Fruit fly (Drosophila melanogaster) whole organism, embryonic: ENCODE measurements around the gene Dph5.

Source experiments
- Asciz ChIP-seq: fragments of 200-800 bp; sonication (Bioruptor generic); optimal IDR thresholded peaks from 2 replicates; lab custom pipeline; 2017; ENCODE audit warnings: missing biosample characterization, mild to moderate bottlenecking, missing genetic modification characterization, missing genetic modification reagents
- B-H1 ChIP-seq: fragments of 200-800 bp; sonication (Bioruptor generic); IDR thresholded peaks from 3 replicates; pipeline ENCODE4 v1.3.6; 2022; ENCODE audit warnings: missing biosample characterization, missing genetic modification characterization
- BEAF-32 ChIP-seq: fragments of 200-800 bp; sonication (Bioruptor generic); optimal IDR thresholded peaks from 3 replicates; lab custom pipeline; 2017; ENCODE audit warnings: missing biosample characterization, missing genetic modification characterization, mild to moderate bottlenecking, moderate library complexity, missing genetic modification reagents
- C15 ChIP-seq: fragments of 200-800 bp; sonication (Bioruptor generic); IDR thresholded peaks from 3 replicates; pipeline ENCODE4 v1.3.6; 2022; ENCODE audit warnings: missing biosample characterization, missing genetic modification characterization
- CG10274 ChIP-seq: fragments of 200-800 bp; sonication (Bioruptor generic); optimal IDR thresholded peaks from 3 replicates; lab custom pipeline; 2017; ENCODE audit warnings: missing biosample characterization, mild to moderate bottlenecking, missing genetic modification characterization
- CG11456 ChIP-seq: fragments of 200-800 bp; sonication (Bioruptor generic); IDR thresholded peaks from 3 replicates; pipeline ENCODE4 v1.3.6; 2022; ENCODE audit warnings: missing biosample characterization, missing genetic modification characterization
- CG11560 ChIP-seq: fragments of 200-800 bp; sonication (Bioruptor generic); IDR thresholded peaks from 3 replicates; pipeline ENCODE4 v1.3.6; 2022; ENCODE audit warnings: missing biosample characterization, missing genetic modification characterization
- CG12155 ChIP-seq: fragments of 200-800 bp; sonication (Bioruptor generic); optimal IDR thresholded peaks from 3 replicates; lab custom pipeline; 2016; ENCODE audit warnings: missing biosample characterization, missing genetic modification characterization
- CG12744 ChIP-seq: fragments of 200-800 bp; sonication (Bioruptor generic); optimal IDR thresholded peaks from 2 replicates; lab custom pipeline; 2016; ENCODE audit warnings: missing biosample characterization, missing genetic modification characterization
- CG13287 ChIP-seq: fragments of 200-800 bp; sonication (Bioruptor generic); IDR thresholded peaks from 2 replicates; pipeline ENCODE4 v1.3.6; 2022; ENCODE audit warnings: missing biosample characterization, missing genetic modification characterization; ENCODE audit not compliant: partially characterized antibody
- CG14014 ChIP-seq: fragments of 200-800 bp; sonication (Bioruptor generic); IDR thresholded peaks from 2 replicates; pipeline ENCODE4 v1.3.6; 2022; ENCODE audit warnings: missing biosample characterization, missing genetic modification characterization
- CG14860 ChIP-seq: fragments of 200-800 bp; sonication (Bioruptor generic); IDR thresholded peaks from 3 replicates; pipeline ENCODE4 v1.3.6; 2022; ENCODE audit warnings: missing biosample characterization, missing genetic modification characterization; ENCODE audit not compliant: partially characterized antibody
- CG16779 ChIP-seq: fragments of 200-800 bp; sonication (Bioruptor generic); IDR thresholded peaks from 2 replicates; pipeline ENCODE4 v1.3.6; 2022; ENCODE audit warnings: missing biosample characterization, missing genetic modification characterization
- CG17361 ChIP-seq: fragments of 200-800 bp; sonication (Bioruptor generic); IDR thresholded peaks from 3 replicates; pipeline ENCODE4 v1.3.6; 2022; ENCODE audit warnings: missing biosample characterization, missing genetic modification characterization
- CG31365 ChIP-seq: fragments of 200-800 bp; sonication (Bioruptor generic); optimal IDR thresholded peaks from 2 replicates; lab custom pipeline; 2018; ENCODE audit warnings: missing biosample characterization, mild to moderate bottlenecking, missing genetic modification characterization
- CG3995 ChIP-seq: fragments of 200-800 bp; sonication (Bioruptor generic); optimal IDR thresholded peaks from 3 replicates; lab custom pipeline; 2016; ENCODE audit warnings: missing biosample characterization, missing genetic modification characterization
- CG4617 ChIP-seq: fragments of 200-800 bp; sonication (Bioruptor generic); optimal IDR thresholded peaks from 3 replicates; lab custom pipeline; 2016; ENCODE audit warnings: missing biosample characterization, missing genetic modification characterization, borderline replicate concordance
- CG6654 ChIP-seq: fragments of 200-800 bp; sonication (Bioruptor generic); optimal IDR thresholded peaks from 2 replicates; lab custom pipeline; 2017; ENCODE audit warnings: missing biosample characterization, mild to moderate bottlenecking, missing genetic modification characterization
- D19B ChIP-seq: fragments of 200-800 bp; sonication (Bioruptor generic); optimal IDR thresholded peaks from 2 replicates; lab custom pipeline; 2017; ENCODE audit warnings: missing biosample characterization, mild to moderate bottlenecking, missing genetic modification characterization
- Dbx ChIP-seq: fragments of 200-800 bp; sonication (Bioruptor generic); IDR thresholded peaks from 3 replicates; pipeline ENCODE4 v1.3.6; 2022; ENCODE audit warnings: missing biosample characterization, missing genetic modification characterization
- Doc3 ChIP-seq: fragments of 200-800 bp; sonication (Bioruptor generic); IDR thresholded peaks from 3 replicates; pipeline ENCODE4 v1.3.6; 2022; ENCODE audit warnings: missing biosample characterization, missing genetic modification characterization; ENCODE audit not compliant: partially characterized antibody
- E2f2 ChIP-seq: fragments of 200-800 bp; sonication (Bioruptor generic); IDR thresholded peaks from 2 replicates; pipeline ENCODE4 v1.3.6; 2022; ENCODE audit warnings: missing biosample characterization, missing genetic modification characterization
- HHEX ChIP-seq: fragments of 200-800 bp; sonication (Bioruptor generic); optimal IDR thresholded peaks from 3 replicates; lab custom pipeline; 2017; ENCODE audit warnings: missing biosample characterization, mild to moderate bottlenecking, missing genetic modification characterization, missing genetic modification reagents
- HLH3B ChIP-seq: fragments of 200-800 bp; sonication (Bioruptor generic); IDR thresholded peaks from 2 replicates; pipeline ENCODE4 v1.3.6; 2022; ENCODE audit warnings: missing biosample characterization, missing genetic modification characterization
- Hand ChIP-seq: fragments of 200-800 bp; sonication (Bioruptor generic); optimal IDR thresholded peaks from 2 replicates; lab custom pipeline; 2017; ENCODE audit warnings: mild to moderate bottlenecking, missing biosample characterization, missing genetic modification reagents, missing genetic modification characterization
- Hmx ChIP-seq: fragments of 200-800 bp; sonication (Bioruptor generic); optimal IDR thresholded peaks from 2 replicates; lab custom pipeline; 2016; ENCODE audit warnings: missing biosample characterization, missing genetic modification characterization
- Lim3 ChIP-seq: fragments of 200-800 bp; sonication (Bioruptor generic); IDR thresholded peaks from 2 replicates; pipeline ENCODE4 v1.3.6; 2022; ENCODE audit warnings: missing biosample characterization, missing genetic modification characterization
- Mrtf ChIP-seq: fragments of 200-800 bp; sonication (Bioruptor generic); IDR thresholded peaks from 3 replicates; pipeline ENCODE4 v1.3.6; 2022; ENCODE audit warnings: missing biosample characterization, missing genetic modification characterization
- Oaz ChIP-seq: fragments of 200-800 bp; sonication (Bioruptor generic); IDR thresholded peaks from 2 replicates; pipeline ENCODE4 v1.3.6; 2022; ENCODE audit warnings: missing biosample characterization, missing genetic modification characterization
- Pdp1 ChIP-seq, 2 experiments: fragments of 200-800 bp; sonication (Bioruptor generic); optimal IDR thresholded peaks; 3 replicates each; lab custom pipeline; 2016; ENCODE audit warnings: missing biosample characterization in 2 of 2, missing genetic modification characterization in 2 of 2, mild to moderate bottlenecking in 1 of 2, moderate library complexity in 1 of 2
- Poxn ChIP-seq: fragments of 200-800 bp; sonication (Bioruptor generic); IDR thresholded peaks from 2 replicates; pipeline ENCODE4 v1.3.6; 2022; ENCODE audit warnings: missing biosample characterization, missing genetic modification characterization
- Spps ChIP-seq: fragments of 200-800 bp; sonication (Bioruptor generic); optimal IDR thresholded peaks from 2 replicates; lab custom pipeline; 2018; ENCODE audit warnings: missing biosample characterization, mild to moderate bottlenecking, missing genetic modification characterization
- Sry-β ChIP-seq: fragments of 200-800 bp; sonication (Bioruptor generic); optimal IDR thresholded peaks from 2 replicates; lab custom pipeline; 2018; ENCODE audit warnings: missing biosample characterization, mild to moderate bottlenecking, missing genetic modification characterization, moderate library complexity
- ash1 ChIP-seq: fragments of 200-800 bp; sonication (Bioruptor generic); optimal IDR thresholded peaks from 2 replicates; lab custom pipeline; 2018; ENCODE audit warnings: missing biosample characterization, mild to moderate bottlenecking, missing genetic modification characterization
- bbx ChIP-seq: fragments of 200-800 bp; sonication (Bioruptor generic); IDR thresholded peaks from 2 replicates; pipeline ENCODE4 v1.3.6; 2022; ENCODE audit warnings: missing biosample characterization, missing genetic modification characterization; ENCODE audit not compliant: partially characterized antibody
- bigmax ChIP-seq: fragments of 200-800 bp; sonication (Bioruptor generic); optimal IDR thresholded peaks from 2 replicates; lab custom pipeline; 2018; ENCODE audit warnings: missing biosample characterization, mild to moderate bottlenecking, missing genetic modification characterization
- eve ChIP-seq, 2 experiments: fragments of >200 bp; optimal IDR thresholded peaks; 2 replicates each; lab custom pipeline; 2017; ENCODE audit warnings: missing biosample characterization in 2 of 2, missing genetic modification characterization in 2 of 2
- h ChIP-seq: fragments of >200 bp; optimal IDR thresholded peaks from 2 replicates; lab custom pipeline; 2017
- hkb ChIP-seq, 2 experiments: fragments of 200-800 bp in 1 of 2; fragments of >200 bp in 1 of 2; sonication (Bioruptor generic) in 1 of 2; IDR thresholded peaks in 1 of 2; optimal IDR thresholded peaks in 1 of 2; 2 replicates each; pipeline versions ENCODE4 v1.3.6 to Lab custom; 2017 to 2022; ENCODE audit warnings: missing biosample characterization in 1 of 2, missing genetic modification characterization in 1 of 2
- scrt ChIP-seq: fragments of 200-800 bp; sonication (Bioruptor generic); optimal IDR thresholded peaks from 2 replicates; lab custom pipeline; 2018; ENCODE audit warnings: missing biosample characterization, mild to moderate bottlenecking, missing genetic modification characterization, moderate library complexity
- so ChIP-seq: fragments of 200-800 bp; sonication (Bioruptor generic); IDR thresholded peaks from 3 replicates; pipeline ENCODE4 v1.3.6; 2022; ENCODE audit warnings: missing biosample characterization, missing genetic modification characterization
- stwl ChIP-seq: fragments of 200-800 bp; sonication (Bioruptor generic); optimal IDR thresholded peaks from 3 replicates; lab custom pipeline; 2018; ENCODE audit warnings: missing biosample characterization, mild to moderate bottlenecking, missing genetic modification characterization, moderate library complexity
- trem ChIP-seq: fragments of 200-800 bp; optimal IDR thresholded peaks from 3 replicates; lab custom pipeline; 2019; ENCODE audit warnings: missing biosample characterization, mild to moderate bottlenecking, missing genetic modification characterization, moderate library complexity

Gene Dph5

DNA sequence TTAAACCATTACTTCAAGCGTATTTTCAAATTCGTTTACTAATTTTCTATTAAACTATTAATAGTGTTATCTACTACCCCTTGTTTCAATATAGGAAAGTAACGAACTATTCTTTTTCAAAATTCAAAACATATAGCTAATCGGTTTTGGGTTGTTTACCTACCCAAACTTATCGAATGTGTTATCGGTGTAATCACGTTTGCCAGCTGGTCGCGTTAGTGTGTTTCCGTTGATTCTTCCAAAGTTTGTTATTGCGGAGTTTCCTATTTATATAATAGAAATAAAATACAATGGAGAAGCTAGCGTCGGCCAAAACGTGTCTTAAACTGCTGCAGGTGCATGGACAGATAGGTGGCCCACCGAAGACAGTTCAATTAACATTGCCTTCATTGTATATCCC is 35.3 kb upstream of the Dph5 start, which contains the start of gene mRpL45 (continued):
- TF ChIP-seq so (GFP tag; lab: Robert Waterston, UW) (no peak), E2f2 (GFP tag; lab: Robert Waterston, UW) (peak; percentile 67), Sry-β (GFP tag; lab: Kevin White, UChicago) (no peak), CG12155 (GFP tag; lab: Kevin White, UChicago) (no peak), trem (tag; lab: Kevin White, UChicago) (peak; percentile 37), Doc3 (GFP tag; lab: Robert Waterston, UW) (0 out of 3 replicates have a peak, but pooled peaks have one; percentile 11), CG11560 (tag; lab: Robert Waterston, UW) (peak; percentile 97), Pdp1 (GFP tag; optimal IDR thresholded peaks at IDR 0.05; lab: Kevin White, UChicago) (peak in 1 of 2 experiments; percentile 93), Oaz (GFP tag; lab: Robert Waterston, UW) (no peak), eve (GFP tag; optimal IDR thresholded peaks at IDR 0.05; lab: Kevin White, UChicago) (no peak), CG3995 (peak; percentile 65), bigmax (peak; percentile 9), HLH3B (GFP tag; lab: Robert Waterston, UW) (no peak), scrt (GFP tag; lab: Kevin White, UChicago) (no peak), CG4617 (GFP tag; lab: Kevin White, UChicago) (peak; percentile 20), CG14860 (GFP tag; lab: Robert Waterston, UW) (0 out of 3 replicates have a peak, but pooled peaks have one; percentile 34), CG13287 (GFP tag; lab: Robert Waterston, UW) (peak; percentile 70), h (lab: Kevin White, UChicago) (no peak), CG6654 (GFP tag; lab: Kevin White, UChicago) (no peak), bbx (peak; percentile 55), HHEX (GFP tag; lab: Kevin White, UChicago) (no peak), BEAF-32 (GFP tag; lab: Kevin White, UChicago) (peak; percentile 38), Lim3 (no peak), stwl (tag; lab: Kevin White, UChicago) (peak; percentile 74), Mrtf (GFP tag; lab: Robert Waterston, UW) (no peak)
- TF ChIP-seq, all 482 proteins: peak for 44

DNA sequence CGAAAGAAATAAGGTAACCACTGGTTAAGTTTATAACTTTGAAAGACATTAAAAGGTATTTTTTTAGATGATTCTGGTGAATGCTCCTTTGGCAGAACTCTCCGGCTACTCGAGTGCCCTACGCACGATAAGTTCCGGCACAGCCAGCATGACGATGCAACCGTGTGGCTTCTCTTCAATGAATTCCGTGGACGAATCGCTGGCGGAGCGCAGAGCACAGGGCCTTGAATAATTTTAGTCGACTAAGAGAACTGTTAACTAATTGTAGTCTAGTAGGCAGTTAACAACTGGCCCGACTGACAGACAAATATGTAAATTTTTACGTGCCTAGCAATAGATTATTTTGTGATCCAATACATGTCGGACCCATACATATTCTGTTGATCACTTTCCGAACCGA is 33.2 kb upstream of the Dph5 start, which contains the start of gene CG31161:
Gene CG31161 (plus strand): TSS at position 301 of the 400 bp plus-strand sequence.
- TF ChIP-seq Poxn (GFP tag; lab: Robert Waterston, UW), result no peak
- TF ChIP-seq D19B (GFP tag; lab: Kevin White, UChicago), result no peak
- TF ChIP-seq hkb (optimal IDR thresholded peaks at IDR 0.05; lab: Kevin White, UChicago), result no peak
- TF ChIP-seq hkb (GFP tag; IDR thresholded peaks at IDR 0.05; lab: Robert Waterston, UW), result no peak
- TF ChIP-seq CG31365, result no peak
- TF ChIP-seq Hand, result no peak
- no peak for TF ChIP-seq C15 (GFP tag; lab: Robert Waterston, UW)
- TF ChIP-seq ash1 (GFP tag; lab: Kevin White, UChicago), result no peak
- TF ChIP-seq Hmx (GFP tag; lab: Kevin White, UChicago), result no peak
- TF ChIP-seq CG12744, result no peak
- TF ChIP-seq CG11456 (GFP tag; lab: Robert Waterston, UW), result no peak
- TF ChIP-seq CG10274 (GFP tag; lab: Kevin White, UChicago), result no peak
- TF ChIP-seq Asciz (GFP tag; lab: Kevin White, UChicago), result no peak
- no peak for TF ChIP-seq CG16779
- no peak for TF ChIP-seq Dbx (GFP tag; lab: Robert Waterston, UW)
- no peak for TF ChIP-seq CG14014 (GFP tag; lab: Robert Waterston, UW)
- no peak for TF ChIP-seq CG17361 (GFP tag; lab: Robert Waterston, UW)
- TF ChIP-seq Spps (tag; lab: Kevin White, UChicago), result no peak
- no peak for TF ChIP-seq B-H1
